Worm (Caenorhabditis elegans): ENCODE measurements around the gene acs-10.
A peak's percentile ranks its signal among the peaks of the same experiment; 100 is the strongest.

Gene acs-10

DNA sequence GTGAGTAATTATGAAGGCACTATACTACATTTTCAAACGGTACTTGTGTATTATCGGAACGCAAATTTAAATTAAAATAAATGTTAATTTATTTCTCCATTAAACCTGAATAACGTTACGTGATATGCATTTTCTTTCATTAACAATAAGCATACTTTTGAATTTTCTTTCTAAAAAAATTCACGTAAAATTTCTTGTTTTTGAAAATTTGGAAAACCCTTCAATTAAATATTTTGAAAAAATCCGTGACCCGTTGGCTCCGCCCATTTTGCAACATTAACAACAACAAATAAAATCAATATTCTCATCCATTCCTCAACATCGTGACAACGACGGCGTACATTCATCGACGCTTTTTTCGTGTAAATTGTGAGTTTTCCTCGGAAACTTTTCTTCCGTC, at the start of gene acs-10:
Gene acs-10, plus strand, starts transcription at position 301 of the 400 bp plus-strand sequence.
- TF ChIP-seq ref-1 (GFP tag; conservative IDR thresholded peaks at IDR 0.05) (no peak), T22C8.4 (GFP tag; IDR thresholded peaks at IDR 0.05) (no peak), cog-1 (tag; optimal IDR thresholded peaks at IDR 0.05) (no peak), med-1 (GFP tag; optimal IDR thresholded peaks at IDR 0.05; ENCODE audit: insufficient read depth) (no peak), klf-2 (GFP tag; conservative IDR thresholded peaks at IDR 0.05) (no peak), ztf-23 (GFP tag; IDR thresholded peaks at IDR 0.05) (no peak), tab-1 (GFP tag; IDR thresholded peaks at IDR 0.05) (no peak), flt-1 (GFP tag; IDR thresholded peaks at IDR 0.05) (no peak), ztf-29 (GFP tag; IDR thresholded peaks at IDR 0.05) (no peak)

ce11 chrV:14097358-14097757, 48.9 kb upstream of the acs-10 start:
- TF ChIP-seq ref-1 (GFP tag; conservative IDR thresholded peaks at IDR 0.05) (no peak), ztf-23 (GFP tag; IDR thresholded peaks at IDR 0.05) (no peak), ztf-29 (GFP tag; IDR thresholded peaks at IDR 0.05) (no peak), T22C8.4 (GFP tag; IDR thresholded peaks at IDR 0.05) (no peak), klf-2 (GFP tag; conservative IDR thresholded peaks at IDR 0.05) (no peak), cog-1 (tag; optimal IDR thresholded peaks at IDR 0.05) (no peak), tab-1 (GFP tag; IDR thresholded peaks at IDR 0.05) (no peak), flt-1 (GFP tag; IDR thresholded peaks at IDR 0.05) (no peak), med-1 (GFP tag; optimal IDR thresholded peaks at IDR 0.05; ENCODE audit: insufficient read depth) (no peak)

DNA sequence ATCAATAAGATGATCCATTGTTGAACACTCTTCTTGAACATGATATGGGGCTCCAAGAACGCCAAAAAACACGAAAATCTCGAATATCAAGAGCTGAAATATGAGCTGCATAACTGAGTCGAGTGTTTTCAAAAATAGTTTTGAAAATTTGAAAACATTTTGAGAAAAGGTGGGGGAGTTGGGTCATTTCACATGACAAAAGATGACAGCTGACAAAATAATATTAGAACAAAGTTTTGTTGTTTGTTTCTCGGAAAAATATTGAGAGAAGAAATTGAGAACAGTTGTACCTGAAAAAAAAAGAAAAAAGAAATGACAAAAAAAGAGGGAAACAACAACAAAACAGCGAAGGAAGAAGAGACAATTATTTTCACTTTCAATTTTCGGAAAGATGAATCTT, 47.8 kb upstream of the acs-10 start, which contains the start of the genes D1086.2 and D1086.1:
Gene D1086.2, minus strand, starts transcription at position 150 of the 400 bp plus-strand sequence.
Gene D1086.1, plus strand, starts transcription at position 340 of the 400 bp plus-strand sequence.
- no peak for TF ChIP-seq cog-1 (tag; optimal IDR thresholded peaks at IDR 0.05)

DNA sequence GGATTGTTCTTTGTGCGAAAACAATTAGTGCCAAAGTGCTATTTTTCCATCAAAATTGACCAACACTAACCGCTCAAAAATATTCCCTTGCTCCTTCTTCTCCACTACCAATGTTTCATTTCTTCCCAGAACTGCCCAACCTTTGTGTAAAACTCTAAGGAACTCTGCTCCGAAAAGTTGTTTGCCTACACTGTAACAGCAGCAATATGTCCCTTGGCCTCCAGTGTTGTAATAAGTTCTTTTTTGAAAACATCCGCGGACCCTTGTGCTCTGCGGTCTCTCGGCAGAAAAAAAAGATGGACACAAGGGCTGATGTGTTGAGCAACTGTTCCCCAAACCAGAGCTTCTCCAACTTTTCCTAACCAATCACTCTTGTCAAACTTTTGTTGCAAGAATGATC, 45.4 kb upstream of the acs-10 start, which contains the start of gene D1086.12:
Gene D1086.12, plus strand, starts transcription at position 301 of the 400 bp plus-strand sequence.
- TF ChIP-seq tab-1 (GFP tag; IDR thresholded peaks at IDR 0.05) = no peak
- TF ChIP-seq klf-2 (GFP tag; conservative IDR thresholded peaks at IDR 0.05) = no peak
- TF ChIP-seq ztf-23 (GFP tag; IDR thresholded peaks at IDR 0.05) = no peak
- no peak for TF ChIP-seq ref-1 (GFP tag; conservative IDR thresholded peaks at IDR 0.05)
- no peak for TF ChIP-seq med-1 (GFP tag; optimal IDR thresholded peaks at IDR 0.05; ENCODE audit: insufficient read depth)
- TF ChIP-seq cog-1 (tag; optimal IDR thresholded peaks at IDR 0.05) = no peak
- TF ChIP-seq T22C8.4 (GFP tag; IDR thresholded peaks at IDR 0.05) = no peak
- no peak for TF ChIP-seq flt-1 (GFP tag; IDR thresholded peaks at IDR 0.05)

DNA sequence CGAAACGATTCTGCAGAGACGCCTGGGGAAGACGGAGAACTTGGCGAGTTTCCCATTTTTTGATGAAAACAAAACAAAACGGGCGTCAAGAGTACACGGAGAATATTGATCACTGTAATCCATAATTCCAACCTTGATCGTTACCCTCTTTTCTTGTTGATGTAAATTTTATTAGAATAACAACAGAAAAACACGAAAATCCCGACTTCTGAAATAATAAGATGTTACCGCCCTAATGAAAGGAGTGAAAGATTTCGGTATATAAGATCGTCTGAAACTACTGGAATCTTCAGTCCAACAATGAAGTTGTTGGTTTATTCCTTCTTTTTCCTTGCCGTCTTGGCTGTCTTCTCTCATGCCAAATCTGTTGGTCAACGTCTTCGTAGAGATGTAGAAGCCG, 42.3 kb upstream of the acs-10 start, which contains the start of gene D1086.9:
Gene D1086.9, plus strand, starts transcription at position 301 of the 400 bp plus-strand sequence.
- no peak for TF ChIP-seq med-1 (GFP tag; optimal IDR thresholded peaks at IDR 0.05; ENCODE audit: insufficient read depth)
- TF ChIP-seq ztf-23 (GFP tag; IDR thresholded peaks at IDR 0.05) = no peak
- TF ChIP-seq flt-1 (GFP tag; IDR thresholded peaks at IDR 0.05) = no peak
- no peak for TF ChIP-seq T22C8.4 (GFP tag; IDR thresholded peaks at IDR 0.05)
- TF ChIP-seq klf-2 (GFP tag; conservative IDR thresholded peaks at IDR 0.05) = no peak
- no peak for TF ChIP-seq tab-1 (GFP tag; IDR thresholded peaks at IDR 0.05)
- TF ChIP-seq ztf-29 (GFP tag; IDR thresholded peaks at IDR 0.05) = no peak
- TF ChIP-seq cog-1 (tag; optimal IDR thresholded peaks at IDR 0.05) = no peak
- no peak for TF ChIP-seq ref-1 (GFP tag; conservative IDR thresholded peaks at IDR 0.05)

DNA sequence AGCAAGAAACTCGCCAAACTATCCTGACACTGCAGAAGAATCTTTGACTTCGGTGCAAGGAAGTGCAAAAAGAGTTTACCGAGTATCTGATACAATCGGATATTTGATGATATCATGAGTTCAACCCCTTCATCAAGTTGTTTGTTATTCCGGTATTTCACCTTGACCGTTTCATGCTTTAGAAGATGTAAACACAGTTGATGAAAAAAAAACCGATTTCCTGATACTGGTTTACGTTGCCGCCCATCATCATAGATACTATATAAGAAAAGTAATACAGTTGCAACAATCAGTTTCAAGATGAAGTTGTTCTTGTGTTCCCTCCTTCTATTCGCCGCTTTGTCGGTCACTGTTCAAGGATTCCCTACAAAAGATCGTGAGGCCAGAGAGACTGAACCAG, 38.8 kb upstream of the acs-10 start, which contains the start of gene H39E23.3:
Gene H39E23.3, plus strand, starts transcription at position 301 of the 400 bp plus-strand sequence.
- TF ChIP-seq ztf-23 (GFP tag; IDR thresholded peaks at IDR 0.05) (no peak), ztf-29 (GFP tag; IDR thresholded peaks at IDR 0.05) (no peak)

ce11 chrV:14110042-14110441, 36.3 kb upstream of the acs-10 start, which contains the start of gene H39E23.2:
H39E23.2 (plus strand) TSS chrV:14110342.
- TF ChIP-seq med-1 (GFP tag; optimal IDR thresholded peaks at IDR 0.05; ENCODE audit: insufficient read depth) (no peak), ztf-23 (GFP tag; IDR thresholded peaks at IDR 0.05) (no peak), tab-1 (GFP tag; IDR thresholded peaks at IDR 0.05) (no peak), ref-1 (GFP tag; conservative IDR thresholded peaks at IDR 0.05) (no peak), flt-1 (GFP tag; IDR thresholded peaks at IDR 0.05) (no peak)

DNA sequence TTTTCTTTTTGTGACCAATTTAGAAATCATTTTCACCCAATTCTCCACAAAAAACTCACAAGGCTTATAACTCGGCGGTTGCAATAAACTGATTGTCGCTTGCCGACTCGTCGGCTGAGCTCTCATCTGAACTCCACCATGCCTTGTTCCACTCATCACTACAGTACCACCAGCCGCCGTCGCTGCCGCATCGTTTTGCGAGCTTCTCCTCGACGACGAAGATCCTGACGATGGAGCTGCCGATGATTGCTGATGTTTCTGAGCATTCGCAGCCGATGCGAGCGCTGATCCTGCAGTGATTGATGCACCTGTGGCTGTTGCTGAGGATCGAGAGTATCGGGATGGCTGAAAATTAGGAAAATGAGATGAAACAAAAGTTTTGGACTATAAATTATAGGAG, 25.6 kb upstream of the acs-10 start:
- no peak for TF ChIP-seq ztf-23 (GFP tag; IDR thresholded peaks at IDR 0.05)
- TF ChIP-seq ref-1 (GFP tag; conservative IDR thresholded peaks at IDR 0.05) = no peak

DNA sequence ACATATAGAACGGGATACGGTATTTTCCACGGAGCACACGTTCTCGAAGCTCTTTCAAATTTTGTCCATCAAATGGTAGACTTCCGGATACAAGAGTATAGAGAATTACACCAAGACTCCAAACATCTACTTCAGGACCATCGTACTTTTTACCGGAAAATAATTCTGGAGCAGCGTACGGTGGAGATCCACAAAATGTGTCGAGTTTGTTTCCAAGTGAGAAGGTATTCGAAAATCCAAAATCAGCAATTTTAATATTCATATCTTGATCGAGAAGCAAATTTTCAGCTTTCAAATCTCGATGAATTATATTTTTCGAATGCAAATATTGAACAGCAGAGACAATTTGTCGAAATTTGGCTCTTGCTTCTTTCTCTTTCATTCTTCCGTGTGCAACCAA, 23.1 kb upstream of the acs-10 start:
- no peak for TF ChIP-seq cog-1 (tag; optimal IDR thresholded peaks at IDR 0.05)
- no peak for TF ChIP-seq ref-1 (GFP tag; conservative IDR thresholded peaks at IDR 0.05)
- no peak for TF ChIP-seq tab-1 (GFP tag; IDR thresholded peaks at IDR 0.05)
- TF ChIP-seq T22C8.4 (GFP tag; IDR thresholded peaks at IDR 0.05) = no peak
- no peak for TF ChIP-seq klf-2 (GFP tag; conservative IDR thresholded peaks at IDR 0.05)
- TF ChIP-seq med-1 (GFP tag; optimal IDR thresholded peaks at IDR 0.05; ENCODE audit: insufficient read depth) = no peak
- TF ChIP-seq ztf-23 (GFP tag; IDR thresholded peaks at IDR 0.05) = no peak
- no peak for TF ChIP-seq flt-1 (GFP tag; IDR thresholded peaks at IDR 0.05)
- no peak for TF ChIP-seq ztf-29 (GFP tag; IDR thresholded peaks at IDR 0.05)

- 0 out of 2 replicates have a peak, but pooled peaks have one; percentile 14 for TF ChIP-seq ztf-23 (GFP tag; IDR thresholded peaks at IDR 0.05)
These were observed 22.1 kb upstream of the acs-10 start for ce11 chrV:14124187-14124586.

ce11 chrV:14126341-14126924, 19.9 kb upstream of the acs-10 start:
- TF ChIP-seq med-1 (GFP tag; optimal IDR thresholded peaks at IDR 0.05; ENCODE audit: insufficient read depth) = no peak
- TF ChIP-seq ref-1 (GFP tag; conservative IDR thresholded peaks at IDR 0.05) = no peak
- no peak for TF ChIP-seq ztf-29 (GFP tag; IDR thresholded peaks at IDR 0.05)
- no peak for TF ChIP-seq T22C8.4 (GFP tag; IDR thresholded peaks at IDR 0.05)
- TF ChIP-seq klf-2 (GFP tag; conservative IDR thresholded peaks at IDR 0.05) = no peak
- TF ChIP-seq cog-1 (tag; optimal IDR thresholded peaks at IDR 0.05) = no peak
- no peak for TF ChIP-seq flt-1 (GFP tag; IDR thresholded peaks at IDR 0.05)
- TF ChIP-seq ztf-23 (GFP tag; IDR thresholded peaks at IDR 0.05) = no peak
- no peak for TF ChIP-seq tab-1 (GFP tag; IDR thresholded peaks at IDR 0.05)
